Worm (Caenorhabditis elegans) whole organism, dauer: ENCODE measurements around the gene ifp-1.

Experiments used
- unc-62 ChIP-seq: sonication (generic microtip); optimal IDR thresholded peaks from 2 replicates; lab custom pipeline; 2017; ENCODE audit warnings: missing biosample characterization, missing genetic modification reagents, missing genetic modification characterization

ifp-1 gene

ce11 chrX:9680119-9680682 lies at the start of gene ifp-1:
Gene ifp-1 (minus strand): TSS chrX:9680169.
- TF ChIP-seq unc-62 (GFP tag; lab: Kevin White, UChicago): no peak

ce11 chrX:9719070-9719469 lies 39.1 kb upstream of the ifp-1 start:
- TF ChIP-seq unc-62 (GFP tag; lab: Kevin White, UChicago): no peak

ce11 chrX:9717265-9717664 lies 37.3 kb upstream of the ifp-1 start, which contains the start of gene him-4:
Gene him-4 (plus strand): TSS chrX:9717565.
- no peak for TF ChIP-seq unc-62 (GFP tag; lab: Kevin White, UChicago)

- TF ChIP-seq unc-62 (GFP tag; lab: Kevin White, UChicago): no peak
Measured at ce11 chrX:9713613-9714012, 33.6 kb upstream of the ifp-1 start, which contains the start of gene F15G9.2. Gene F15G9.2 (minus strand): TSS chrX:9713713.

ce11 chrX:9709462-9709861 lies 29.5 kb upstream of the ifp-1 start, which contains the start of gene F15G9.6:
Gene F15G9.6 (plus strand): TSS chrX:9709762.
- TF ChIP-seq unc-62 (GFP tag; lab: Kevin White, UChicago): no peak

- TF ChIP-seq unc-62 (GFP tag; lab: Kevin White, UChicago): no peak
Measured at ce11 chrX:9706084-9706483, 26.1 kb upstream of the ifp-1 start, which contains the start of gene F15G9.1. Gene F15G9.1 (plus strand): TSS chrX:9706384.

ce11 chrX:9705257-9706035 lies 25.5 kb upstream of the ifp-1 start:
- TF ChIP-seq unc-62 (GFP tag; lab: Kevin White, UChicago): no peak

- no peak for TF ChIP-seq unc-62 (GFP tag; lab: Kevin White, UChicago)
Measured at ce11 chrX:9702790-9703189, 22.8 kb upstream of the ifp-1 start.

- TF ChIP-seq unc-62 (GFP tag; lab: Kevin White, UChicago): no peak
Measured at ce11 chrX:9698359-9698758, 18.4 kb upstream of the ifp-1 start, which contains the start of gene dyf-7. Gene dyf-7 (plus strand): TSS chrX:9698659.

ce11 chrX:9697655-9698054 lies 17.7 kb upstream of the ifp-1 start:
- no peak for TF ChIP-seq unc-62 (GFP tag; lab: Kevin White, UChicago)

ce11 chrX:9690445-9690844 lies 10.5 kb upstream of the ifp-1 start, which contains the start of gene npr-18:
Gene npr-18 (plus strand): TSS chrX:9690745.
- TF ChIP-seq unc-62 (GFP tag; lab: Kevin White, UChicago): no peak

- no peak for TF ChIP-seq unc-62 (GFP tag; lab: Kevin White, UChicago)
Measured at ce11 chrX:9687264-9687663, 7.3 kb upstream of the ifp-1 start.

- no peak for TF ChIP-seq unc-62 (GFP tag; lab: Kevin White, UChicago)
Measured at ce11 chrX:9679427-9679826, 542 bp downstream of the ifp-1 start.

- TF ChIP-seq unc-62 (GFP tag; lab: Kevin White, UChicago): no peak
Measured at ce11 chrX:9677927-9678326, 2.0 kb downstream of the ifp-1 start.

ce11 chrX:9676788-9677454 lies 3.0 kb downstream of the ifp-1 start:
- TF ChIP-seq unc-62 (GFP tag; lab: Kevin White, UChicago): no peak

ce11 chrX:9676009-9676408 lies 4.0 kb downstream of the ifp-1 start:
- no peak for TF ChIP-seq unc-62 (GFP tag; lab: Kevin White, UChicago)
